Worm (Caenorhabditis elegans) whole organism, early embryonic: ENCODE measurements around the gene F22B7.1.

Experiments used
- B0310.2 ChIP-seq: sonication (generic microtip); optimal IDR thresholded peaks from 2 replicates; lab custom pipeline; 2016; ENCODE audit warnings: mild to moderate bottlenecking, missing genetic modification characterization, missing compliant biosample characterization
- F13C5.2 ChIP-seq: sonication (generic microtip); optimal IDR thresholded peaks from 2 replicates; lab custom pipeline; 2017; ENCODE audit warnings: mild to moderate bottlenecking, missing genetic modification characterization, inconsistent platforms, missing compliant biosample characterization
- aly-1 ChIP-seq: sonication (generic microtip); optimal IDR thresholded peaks from 2 replicates; lab custom pipeline; 2016; ENCODE audit warnings: missing genetic modification characterization, missing compliant biosample characterization
- ama-1 ChIP-seq: fragments of 150-350 bp; optimal IDR thresholded peaks from 2 replicates; lab custom pipeline; 2014
- ceh-13 ChIP-seq: fragments of 200-800 bp; sonication (Bioruptor generic); optimal IDR thresholded peaks from 2 replicates; lab custom pipeline; 2018; ENCODE audit warnings: mild to moderate bottlenecking, missing genetic modification characterization, missing compliant biosample characterization
- ceh-36 ChIP-seq: sonication (generic microtip); optimal IDR thresholded peaks from 2 replicates; lab custom pipeline; 2016; ENCODE audit warnings: missing genetic modification characterization, inconsistent platforms, missing compliant biosample characterization
- ets-7 ChIP-seq: sonication (generic microtip); optimal IDR thresholded peaks from 2 replicates; lab custom pipeline; 2016; ENCODE audit warnings: missing genotype, missing genetic modification characterization, missing compliant biosample characterization
- flt-1 ChIP-seq: fragments of 200-800 bp; sonication (Bioruptor generic); IDR thresholded peaks from 2 replicates; pipeline ENCODE4 v1.3.6; 2022; ENCODE audit warnings: missing genetic modification characterization, missing compliant biosample characterization
- hmbx-1 ChIP-seq: sonication (generic microtip); optimal IDR thresholded peaks from 2 replicates; lab custom pipeline; 2016; ENCODE audit warnings: mild to moderate bottlenecking, missing genetic modification characterization, missing compliant biosample characterization
- hmg-4 ChIP-seq: fragments of 200-800 bp; sonication (Bioruptor generic); optimal IDR thresholded peaks from 2 replicates; lab custom pipeline; 2018; ENCODE audit warnings: mild to moderate bottlenecking, missing genetic modification characterization, missing compliant biosample characterization
- hnd-1 ChIP-seq: sonication (generic microtip); optimal IDR thresholded peaks from 2 replicates; lab custom pipeline; 2016; ENCODE audit warnings: missing genetic modification characterization, missing compliant biosample characterization
- pes-1 ChIP-seq: fragments of 200-800 bp; sonication (Bioruptor generic); IDR thresholded peaks from 2 replicates; pipeline ENCODE4 v1.3.6; 2022; ENCODE audit warnings: missing genetic modification reagents, missing genetic modification characterization, missing compliant biosample characterization
- scrt-1 ChIP-seq: fragments of 200-800 bp; sonication (Bioruptor generic); IDR thresholded peaks from 2 replicates; pipeline ENCODE4 v1.3.6; 2022; ENCODE audit warnings: missing genetic modification characterization, missing compliant biosample characterization
- sea-1 ChIP-seq: fragments of 200-800 bp; sonication (Bioruptor generic); conservative IDR thresholded peaks from 2 replicates; pipeline ENCODE4 v1.3.6; 2022; ENCODE audit warnings: missing genetic modification characterization, missing compliant biosample characterization
- tbx-11 ChIP-seq: fragments of 200-800 bp; sonication (Bioruptor generic); IDR thresholded peaks from 2 replicates; pipeline ENCODE4 v1.3.6; 2022; ENCODE audit warnings: missing genetic modification characterization, missing compliant biosample characterization
- tbx-37 ChIP-seq: fragments of 200-800 bp; sonication (Bioruptor generic); conservative IDR thresholded peaks from 2 replicates; pipeline ENCODE4 v1.3.6; 2022; ENCODE audit warnings: missing genetic modification reagents, missing genetic modification characterization, missing compliant biosample characterization
- tra-4 ChIP-seq: sonication (generic microtip); optimal IDR thresholded peaks from 2 replicates; lab custom pipeline; 2017; ENCODE audit warnings: missing genetic modification characterization, missing compliant biosample characterization

F22B7.1 gene

DNA sequence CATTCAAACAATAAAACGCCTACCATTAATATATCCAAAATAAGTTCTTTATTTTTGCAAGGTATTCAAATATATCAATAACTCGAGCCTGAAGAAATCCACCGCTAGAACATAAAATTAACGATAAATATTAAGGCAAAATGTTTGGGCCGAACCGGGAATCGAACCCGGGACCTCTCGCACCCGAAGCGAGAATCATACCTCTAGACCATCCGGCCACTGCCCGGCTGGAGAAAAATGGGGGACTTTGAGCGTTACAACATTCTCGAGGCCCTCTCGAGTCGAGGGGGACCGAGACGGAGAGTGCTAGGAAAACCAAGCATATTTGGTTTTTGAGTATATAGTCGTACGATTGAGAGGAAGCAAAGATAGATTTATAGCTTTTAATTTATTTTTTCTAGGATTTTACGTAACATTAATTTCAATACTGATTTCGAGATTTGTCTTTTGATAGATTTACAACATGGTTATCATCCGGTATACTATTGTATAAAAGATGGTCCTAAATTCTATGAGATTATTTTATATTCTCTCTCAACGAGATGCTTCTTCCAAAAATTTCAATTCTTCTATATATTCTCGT, 14.8 kb upstream of the F22B7.1 start, which contains the start of gene flp-23:
Gene flp-23, plus strand, starts transcription at position 533 of the 583 bp plus-strand sequence.
- TF ChIP-seq tbx-11 (GFP tag; lab: Robert Waterston, UW) (peak; percentile 74), scrt-1 (peak; percentile 90), pes-1 (GFP tag; lab: Robert Waterston, UW) (peak; percentile 91), hmbx-1 (tag; lab: Kevin White, UChicago) (peak; percentile 48), ceh-13 (GFP tag; lab: Kevin White, UChicago) (peak; percentile 69), hmg-4 (peak; percentile 85), aly-1 (tag; lab: Kevin White, UChicago) (peak; percentile 88), sea-1 (GFP tag; lab: Robert Waterston, UW) (peak; percentile 89), ceh-36 (tag; lab: Kevin White, UChicago) (peak; percentile 79), tra-4 (tag; lab: Kevin White, UChicago) (peak; percentile 59), ets-7 (peak; percentile 58), hnd-1 (tag; lab: Kevin White, UChicago) (peak; percentile 60), B0310.2 (tag; lab: Kevin White, UChicago) (peak; percentile 45), ama-1 (lab: Kevin White, UChicago) (no peak), tbx-37 (peak; percentile 80; the same call in 1 of the 2 replicates), flt-1 (GFP tag; lab: Robert Waterston, UW) (peak; percentile 87), F13C5.2 (tag; lab: Kevin White, UChicago) (peak; percentile 87)

DNA sequence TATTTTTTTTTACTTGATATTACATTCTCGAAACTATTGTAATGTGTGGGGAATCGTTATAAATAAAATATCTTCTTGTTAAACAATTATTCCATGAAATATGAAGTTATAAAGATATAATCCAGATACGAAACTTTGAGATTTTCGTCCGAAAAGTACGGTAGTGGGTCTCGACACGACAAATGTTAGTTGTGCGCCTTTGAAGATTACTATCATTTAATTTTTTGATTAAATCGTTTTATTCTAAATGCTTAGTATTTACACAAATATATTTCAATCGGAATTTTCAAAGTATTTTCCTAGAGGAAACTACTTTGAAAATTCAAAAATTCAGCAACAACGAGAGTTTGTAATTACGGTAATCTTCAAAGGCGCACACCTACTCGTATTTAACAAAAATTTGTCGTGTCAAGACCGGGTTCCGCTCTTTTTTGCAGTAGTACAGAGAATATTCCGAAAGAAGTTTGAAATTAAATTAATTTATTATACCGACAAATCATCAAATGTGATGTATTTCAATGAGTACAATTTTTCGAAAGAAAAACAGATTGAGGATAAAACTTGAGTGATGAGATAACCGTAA, 12.9 kb upstream of the F22B7.1 start:
- TF ChIP-seq tbx-11 (GFP tag; lab: Robert Waterston, UW), result no peak
- no peak for TF ChIP-seq pes-1 (GFP tag; lab: Robert Waterston, UW)

DNA sequence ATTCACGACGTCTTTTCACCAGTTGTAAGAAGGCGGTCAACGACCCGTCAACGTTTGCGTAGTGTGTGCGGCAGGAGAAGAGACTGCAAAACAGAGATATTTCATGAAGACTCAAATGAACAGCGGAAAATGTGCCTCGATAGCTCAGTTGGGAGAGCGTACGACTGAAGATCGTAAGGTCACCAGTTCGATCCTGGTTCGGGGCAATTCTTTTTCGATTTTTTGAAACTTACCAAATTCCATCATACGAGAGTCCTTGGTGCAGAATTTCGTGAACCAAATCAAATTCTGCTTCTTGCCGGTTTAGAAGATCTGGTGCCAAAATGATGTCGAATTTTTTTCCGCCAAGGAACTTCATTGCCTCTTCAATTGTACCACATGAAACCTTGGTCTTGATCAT, 12.2 kb upstream of the F22B7.1 start:
- TF ChIP-seq hmbx-1 (tag; lab: Kevin White, UChicago), result peak; percentile 24
- peak; percentile 35 for TF ChIP-seq hnd-1 (tag; lab: Kevin White, UChicago)
- peak; percentile 80 for TF ChIP-seq pes-1 (GFP tag; lab: Robert Waterston, UW)
- TF ChIP-seq B0310.2 (tag; lab: Kevin White, UChicago), result peak; percentile 21
- 0 out of 2 replicates have a peak, but pooled peaks have one; percentile 56 for TF ChIP-seq sea-1 (GFP tag; lab: Robert Waterston, UW)
- peak; percentile 47 for TF ChIP-seq ceh-13 (GFP tag; lab: Kevin White, UChicago)
- no peak for TF ChIP-seq ets-7
- TF ChIP-seq aly-1 (tag; lab: Kevin White, UChicago), result no peak
- peak; percentile 70; the same call in 1 of the 2 replicates for TF ChIP-seq tbx-11 (GFP tag; lab: Robert Waterston, UW)
- TF ChIP-seq F13C5.2 (tag; lab: Kevin White, UChicago), result peak; percentile 43
- TF ChIP-seq tbx-37, result no peak
- peak; percentile 72 for TF ChIP-seq flt-1 (GFP tag; lab: Robert Waterston, UW)
- peak; percentile 63; the same call in 1 of the 2 replicates for TF ChIP-seq scrt-1
- TF ChIP-seq ceh-36 (tag; lab: Kevin White, UChicago), result peak; percentile 19
- no peak for TF ChIP-seq ama-1 (lab: Kevin White, UChicago)
- no peak for TF ChIP-seq tra-4 (tag; lab: Kevin White, UChicago)
- TF ChIP-seq hmg-4, result peak; percentile 68

DNA sequence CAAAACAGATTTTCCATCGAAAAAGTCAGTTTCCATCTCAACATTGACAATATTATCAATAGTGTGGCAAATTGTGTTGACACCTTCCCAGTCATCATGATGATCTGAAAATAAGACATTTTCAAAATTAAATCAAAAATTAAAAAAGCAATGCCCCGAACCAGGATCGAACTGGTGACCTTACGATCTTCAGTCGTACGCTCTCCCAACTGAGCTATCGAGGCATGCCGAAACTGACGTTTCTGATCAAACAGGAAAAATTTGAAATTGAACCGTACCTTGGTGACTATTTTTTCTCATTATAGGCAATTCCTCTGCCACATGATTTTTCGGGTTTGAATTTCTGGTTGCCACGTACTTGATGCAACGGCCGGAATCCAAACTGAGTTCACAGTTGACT, 11.7 kb upstream of the F22B7.1 start:
- TF ChIP-seq pes-1 (GFP tag; lab: Robert Waterston, UW) (no peak), ceh-36 (tag; lab: Kevin White, UChicago) (no peak), scrt-1 (no peak), tra-4 (tag; lab: Kevin White, UChicago) (no peak), ama-1 (lab: Kevin White, UChicago) (no peak), ceh-13 (GFP tag; lab: Kevin White, UChicago) (no peak), tbx-37 (no peak), hmbx-1 (tag; lab: Kevin White, UChicago) (no peak), aly-1 (tag; lab: Kevin White, UChicago) (no peak), hnd-1 (tag; lab: Kevin White, UChicago) (no peak), F13C5.2 (tag; lab: Kevin White, UChicago) (no peak), tbx-11 (GFP tag; lab: Robert Waterston, UW) (no peak), B0310.2 (tag; lab: Kevin White, UChicago) (no peak), hmg-4 (no peak)

DNA sequence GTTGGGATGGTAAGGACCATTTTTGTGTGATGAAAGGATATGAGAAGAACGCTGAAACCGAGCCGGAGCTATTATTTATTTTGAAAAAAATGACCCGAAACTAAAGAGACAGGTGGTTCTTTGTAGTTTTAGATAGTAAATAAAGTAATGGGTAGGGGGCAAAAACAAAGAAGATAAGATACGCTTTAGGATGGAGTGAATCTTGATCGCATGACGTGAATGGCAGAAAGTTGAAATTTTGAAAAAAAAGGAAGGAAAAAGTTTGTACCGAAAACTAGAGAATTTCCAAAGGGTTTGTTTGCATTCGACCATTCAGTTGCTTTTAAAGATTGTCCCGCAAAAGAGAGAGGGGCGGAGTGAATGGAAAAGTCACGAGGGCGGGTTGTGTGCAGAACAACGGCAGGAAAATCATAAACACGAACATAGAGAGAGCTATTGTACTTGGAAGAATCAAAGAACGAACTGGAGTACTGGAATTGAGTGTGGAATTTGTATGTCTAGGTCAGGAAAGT, 11.2 kb upstream of the F22B7.1 start, which contains the start of gene F22B7.9:
Gene F22B7.9, minus strand, starts transcription at position 51 of the 512 bp plus-strand sequence.
- TF ChIP-seq tbx-11 (GFP tag; lab: Robert Waterston, UW), result no peak
- TF ChIP-seq ama-1 (lab: Kevin White, UChicago), result no peak
- no peak for TF ChIP-seq ceh-36 (tag; lab: Kevin White, UChicago)
- no peak for TF ChIP-seq flt-1 (GFP tag; lab: Robert Waterston, UW)
- no peak for TF ChIP-seq pes-1 (GFP tag; lab: Robert Waterston, UW)
- no peak for TF ChIP-seq F13C5.2 (tag; lab: Kevin White, UChicago)
- no peak for TF ChIP-seq aly-1 (tag; lab: Kevin White, UChicago)
- TF ChIP-seq B0310.2 (tag; lab: Kevin White, UChicago), result no peak
- TF ChIP-seq ets-7, result no peak
- no peak for TF ChIP-seq tra-4 (tag; lab: Kevin White, UChicago)
- TF ChIP-seq sea-1 (GFP tag; lab: Robert Waterston, UW), result no peak
- no peak for TF ChIP-seq scrt-1
- no peak for TF ChIP-seq hmg-4
- no peak for TF ChIP-seq hmbx-1 (tag; lab: Kevin White, UChicago)
- no peak for TF ChIP-seq hnd-1 (tag; lab: Kevin White, UChicago)
- no peak for TF ChIP-seq ceh-13 (GFP tag; lab: Kevin White, UChicago)
- TF ChIP-seq tbx-37, result no peak

DNA sequence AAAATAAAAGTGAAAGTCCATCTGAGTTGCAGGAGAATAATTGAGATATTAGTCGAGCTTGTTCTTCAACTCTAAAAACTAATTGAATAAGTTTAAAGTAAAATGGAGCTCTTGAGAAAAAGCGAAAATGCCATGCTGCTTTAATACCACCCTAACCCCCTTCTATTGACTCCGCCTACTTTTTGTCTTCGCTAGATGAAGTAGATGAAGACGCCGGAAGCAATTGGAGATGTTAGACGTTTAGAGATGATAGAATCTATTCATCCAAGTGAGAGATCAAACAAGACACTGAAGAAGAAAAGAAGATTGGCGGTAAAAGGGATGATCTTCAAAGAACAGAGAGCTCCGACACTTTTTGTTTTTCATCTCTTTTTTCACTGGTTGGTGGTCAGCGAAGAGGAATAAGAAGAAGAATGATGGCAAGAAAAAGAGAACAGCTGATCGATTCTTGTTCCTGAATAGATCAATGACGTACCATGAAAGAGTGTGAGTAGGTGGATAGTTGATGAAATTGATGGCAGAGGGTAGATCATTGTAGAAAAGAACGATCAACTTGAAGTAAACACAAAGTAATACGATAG, 10.6 kb upstream of the F22B7.1 start:
- TF ChIP-seq ceh-36 (tag; lab: Kevin White, UChicago) (no peak), aly-1 (tag; lab: Kevin White, UChicago) (no peak), scrt-1 (no peak), tbx-37 (no peak), F13C5.2 (tag; lab: Kevin White, UChicago) (no peak), hmg-4 (no peak), B0310.2 (tag; lab: Kevin White, UChicago) (no peak), hnd-1 (tag; lab: Kevin White, UChicago) (no peak), ceh-13 (GFP tag; lab: Kevin White, UChicago) (no peak), sea-1 (GFP tag; lab: Robert Waterston, UW) (no peak), ama-1 (lab: Kevin White, UChicago) (no peak), hmbx-1 (tag; lab: Kevin White, UChicago) (no peak), flt-1 (GFP tag; lab: Robert Waterston, UW) (no peak), pes-1 (GFP tag; lab: Robert Waterston, UW) (no peak), ets-7 (no peak)
